Worm (Caenorhabditis elegans) whole organism, midembryonic: ENCODE results near the gene C26B9.1.

Experiments used
- T22C8.4 ChIP-seq: fragments of 200-800 bp; sonication (Bioruptor generic); IDR thresholded peaks from 2 replicates; pipeline ENCODE4 v1.3.6; 2022; ENCODE audit warnings: missing genetic modification characterization, missing compliant biosample characterization
- cog-1 ChIP-seq: sonication (generic microtip); optimal IDR thresholded peaks from 2 replicates; lab custom pipeline; 2016; ENCODE audit warnings: missing genetic modification characterization, missing compliant biosample characterization
- flt-1 ChIP-seq: fragments of 200-800 bp; sonication (Bioruptor generic); IDR thresholded peaks from 2 replicates; pipeline ENCODE4 v1.3.6; 2022; ENCODE audit warnings: missing genetic modification characterization, missing compliant biosample characterization
- klf-2 ChIP-seq: fragments of 200-800 bp; sonication (Bioruptor generic); conservative IDR thresholded peaks from 2 replicates; pipeline ENCODE4 v1.3.6; 2022; ENCODE audit warnings: missing genetic modification reagents, missing genetic modification characterization, missing compliant biosample characterization
- med-1 ChIP-seq: sonication (generic microtip); optimal IDR thresholded peaks from 2 replicates; lab custom pipeline; 2017; ENCODE audit warnings: missing genetic modification characterization, mild to moderate bottlenecking, missing compliant biosample characterization, antibody characterized with exemption, missing genetic modification reagents; ENCODE audit not compliant: insufficient read depth
- ref-1 ChIP-seq: fragments of 200-800 bp; sonication (Bioruptor generic); conservative IDR thresholded peaks from 2 replicates; pipeline ENCODE4 v1.3.6; 2022; ENCODE audit warnings: missing genetic modification reagents, missing genetic modification characterization, missing compliant biosample characterization
- tab-1 ChIP-seq: fragments of 200-800 bp; sonication (Bioruptor generic); IDR thresholded peaks from 2 replicates; pipeline ENCODE4 v1.3.6; 2022; ENCODE audit warnings: missing genetic modification characterization, missing compliant biosample characterization
- ztf-23 ChIP-seq: fragments of 200-800 bp; sonication (Bioruptor generic); IDR thresholded peaks from 2 replicates; pipeline ENCODE4 v1.3.6; 2022; ENCODE audit warnings: missing genetic modification reagents, missing genetic modification characterization, missing compliant biosample characterization
- ztf-29 ChIP-seq: fragments of 200-800 bp; sonication (Bioruptor generic); IDR thresholded peaks from 2 replicates; pipeline ENCODE4 v1.3.6; 2022; ENCODE audit warnings: missing genetic modification reagents, missing genetic modification characterization, missing compliant biosample characterization

Gene C26B9.1

ce11 chrX:5344287-5344686 lies at the start of gene C26B9.1:
Gene C26B9.1, plus strand, starts transcription at chrX:5344587.
- TF ChIP-seq T22C8.4 (no peak), flt-1 (GFP tag; lab: Robert Waterston, UW) (no peak), klf-2 (GFP tag; lab: Robert Waterston, UW) (no peak)

DNA sequence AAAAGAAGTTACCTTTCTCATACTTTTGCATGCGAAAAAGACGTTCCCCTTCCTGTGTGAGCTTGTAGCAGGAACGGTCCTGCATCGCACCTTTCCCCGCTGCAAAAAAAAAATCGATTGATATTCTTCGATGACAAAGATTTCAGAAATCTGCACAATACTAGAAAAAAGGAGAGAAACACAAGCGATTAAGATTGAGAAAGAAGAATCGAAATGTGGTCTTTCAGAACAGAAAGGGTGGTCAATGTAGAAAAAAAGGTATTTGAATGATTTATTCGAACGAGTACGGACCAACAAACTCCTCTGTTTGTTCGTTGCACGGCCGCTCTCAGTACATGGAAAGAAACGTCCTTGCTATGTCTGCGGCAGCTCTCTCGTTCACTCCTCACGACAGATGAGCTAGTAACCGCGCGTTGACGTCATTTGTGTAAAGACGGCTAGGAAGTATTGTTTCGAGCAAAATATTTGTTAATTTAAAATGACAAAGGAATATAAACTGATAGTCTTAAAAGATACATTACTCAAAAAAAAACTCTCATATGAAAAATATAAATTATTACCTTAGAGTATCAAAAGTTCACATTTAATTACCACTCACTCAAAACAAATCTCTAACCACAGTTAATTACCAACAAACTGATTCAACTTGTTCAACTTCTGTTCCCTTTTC lies 46.3 kb upstream of the C26B9.1 start, which contains the start of gene ift-81:
Gene ift-81 (plus strand): TSS at position 620 of the 670 bp plus-strand sequence.
- TF ChIP-seq flt-1 (GFP tag; lab: Robert Waterston, UW) (no peak), ztf-23 (GFP tag; lab: Robert Waterston, UW) (no peak), cog-1 (tag; lab: Kevin White, UChicago) (no peak), tab-1 (no peak), med-1 (GFP tag; lab: Kevin White, UChicago) (no peak), T22C8.4 (no peak), ztf-29 (GFP tag; lab: Robert Waterston, UW) (no peak), ref-1 (GFP tag; lab: Robert Waterston, UW) (no peak), klf-2 (GFP tag; lab: Robert Waterston, UW) (no peak)

- no peak for TF ChIP-seq klf-2 (GFP tag; lab: Robert Waterston, UW)
- TF ChIP-seq cog-1 (tag; lab: Kevin White, UChicago) = no peak
- TF ChIP-seq ref-1 (GFP tag; lab: Robert Waterston, UW) = no peak
- no peak for TF ChIP-seq T22C8.4
- TF ChIP-seq tab-1 = no peak
- TF ChIP-seq ztf-23 (GFP tag; lab: Robert Waterston, UW) = no peak
- no peak for TF ChIP-seq med-1 (GFP tag; lab: Kevin White, UChicago)
- TF ChIP-seq ztf-29 (GFP tag; lab: Robert Waterston, UW) = no peak
- no peak for TF ChIP-seq flt-1 (GFP tag; lab: Robert Waterston, UW)
These were observed 40.9 kb upstream of the C26B9.1 start, which contains the start of gene ags-3 for ce11 chrX:5303500-5303899. Gene ags-3, minus strand, starts transcription at chrX:5303600.

ce11 chrX:5309622-5310021 lies 34.8 kb upstream of the C26B9.1 start:
- no peak for TF ChIP-seq ref-1 (GFP tag; lab: Robert Waterston, UW)
- TF ChIP-seq ztf-29 (GFP tag; lab: Robert Waterston, UW) = peak; percentile 40; the same call in 1 of the 2 replicates

ce11 chrX:5311174-5311573 lies 33.2 kb upstream of the C26B9.1 start:
- TF ChIP-seq cog-1 (tag; lab: Kevin White, UChicago) (no peak), ref-1 (GFP tag; lab: Robert Waterston, UW) (no peak), T22C8.4 (no peak), flt-1 (GFP tag; lab: Robert Waterston, UW) (no peak), tab-1 (no peak), ztf-29 (GFP tag; lab: Robert Waterston, UW) (no peak), med-1 (GFP tag; lab: Kevin White, UChicago) (no peak), klf-2 (GFP tag; lab: Robert Waterston, UW) (no peak), ztf-23 (GFP tag; lab: Robert Waterston, UW) (no peak)

- TF ChIP-seq T22C8.4 = peak; percentile 75
- peak; percentile 89 for TF ChIP-seq tab-1
- TF ChIP-seq klf-2 (GFP tag; lab: Robert Waterston, UW) = peak; percentile 37; the same call in 1 of the 2 replicates
- peak; percentile 24 for TF ChIP-seq cog-1 (tag; lab: Kevin White, UChicago)
- TF ChIP-seq flt-1 (GFP tag; lab: Robert Waterston, UW) = peak; percentile 94
- TF ChIP-seq ztf-29 (GFP tag; lab: Robert Waterston, UW) = peak; percentile 72; the same call in 1 of the 2 replicates
- TF ChIP-seq ref-1 (GFP tag; lab: Robert Waterston, UW) = peak; percentile 73
- peak; percentile 67 for TF ChIP-seq med-1 (GFP tag; lab: Kevin White, UChicago)
- TF ChIP-seq ztf-23 (GFP tag; lab: Robert Waterston, UW) = peak; percentile 88
These were observed 25.1 kb upstream of the C26B9.1 start for ce11 chrX:5319214-5319838.

DNA sequence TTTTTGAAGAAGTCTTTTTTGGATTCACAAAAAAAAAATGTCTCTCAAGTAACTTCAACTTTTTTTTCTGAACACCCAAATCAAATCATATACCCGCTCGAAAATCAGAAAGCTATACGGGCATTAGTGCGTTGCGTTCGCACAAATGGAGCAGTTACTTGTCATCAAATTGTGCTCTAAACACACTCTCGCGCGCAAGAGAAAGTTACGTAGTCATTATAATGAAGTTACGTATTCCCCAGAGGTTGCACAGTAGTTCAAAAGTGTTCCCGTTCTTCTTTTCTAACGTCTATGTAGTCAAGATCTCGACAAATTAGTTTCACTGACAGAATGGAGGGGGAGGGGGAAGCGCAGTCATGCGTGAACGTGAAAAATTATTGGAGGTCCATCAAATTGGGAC lies 22.8 kb upstream of the C26B9.1 start:
- TF ChIP-seq med-1 (GFP tag; lab: Kevin White, UChicago) (no peak), cog-1 (tag; lab: Kevin White, UChicago) (no peak), ztf-29 (GFP tag; lab: Robert Waterston, UW) (no peak), flt-1 (GFP tag; lab: Robert Waterston, UW) (no peak), tab-1 (no peak), ztf-23 (GFP tag; lab: Robert Waterston, UW) (no peak), T22C8.4 (no peak), ref-1 (GFP tag; lab: Robert Waterston, UW) (no peak), klf-2 (GFP tag; lab: Robert Waterston, UW) (no peak)

ce11 chrX:5323287-5323686 lies 21.1 kb upstream of the C26B9.1 start, which contains the start of gene sto-2:
Gene sto-2, minus strand, starts transcription at chrX:5323387.
- no peak for TF ChIP-seq ztf-29 (GFP tag; lab: Robert Waterston, UW)
- no peak for TF ChIP-seq cog-1 (tag; lab: Kevin White, UChicago)
- no peak for TF ChIP-seq med-1 (GFP tag; lab: Kevin White, UChicago)
- no peak for TF ChIP-seq flt-1 (GFP tag; lab: Robert Waterston, UW)
- no peak for TF ChIP-seq klf-2 (GFP tag; lab: Robert Waterston, UW)
- no peak for TF ChIP-seq ztf-23 (GFP tag; lab: Robert Waterston, UW)
- TF ChIP-seq tab-1 = no peak
- no peak for TF ChIP-seq T22C8.4
- no peak for TF ChIP-seq ref-1 (GFP tag; lab: Robert Waterston, UW)

DNA sequence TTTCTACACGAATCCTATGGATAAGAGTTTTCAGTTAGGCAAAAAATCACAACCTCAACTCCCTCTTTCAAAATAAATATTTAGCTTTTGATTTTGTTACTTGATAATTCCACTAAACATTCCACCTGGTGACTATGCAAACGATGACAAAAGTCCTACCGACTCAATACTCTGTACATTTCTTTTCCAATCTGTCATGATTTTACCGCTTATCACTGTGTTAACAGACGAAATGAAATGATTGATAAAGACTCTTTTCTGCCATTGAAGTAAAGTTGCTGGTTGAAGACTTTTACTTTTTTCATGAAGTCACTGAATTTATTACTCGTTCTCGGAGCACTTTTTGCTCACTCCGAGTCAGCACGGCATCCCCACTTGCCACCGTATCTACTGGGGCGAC lies 15.2 kb upstream of the C26B9.1 start, which contains the start of gene C26B9.5:
Gene C26B9.5 (plus strand): TSS at position 244 of the 400 bp plus-strand sequence.
- TF ChIP-seq ztf-23 (GFP tag; lab: Robert Waterston, UW) (no peak), flt-1 (GFP tag; lab: Robert Waterston, UW) (no peak), tab-1 (no peak), T22C8.4 (no peak), cog-1 (tag; lab: Kevin White, UChicago) (no peak), med-1 (GFP tag; lab: Kevin White, UChicago) (no peak), klf-2 (GFP tag; lab: Robert Waterston, UW) (no peak), ref-1 (GFP tag; lab: Robert Waterston, UW) (no peak), ztf-29 (GFP tag; lab: Robert Waterston, UW) (no peak)
